Worm (Caenorhabditis elegans) whole organism, midembryonic: ENCODE results near the gene cdc-25.3.

Experiments used
- cog-1 ChIP-seq: sonication (generic microtip); optimal IDR thresholded peaks from 2 replicates; lab custom pipeline; 2016; ENCODE audit warnings: missing genetic modification characterization, missing compliant biosample characterization
- flt-1 ChIP-seq: fragments of 200-800 bp; sonication (Bioruptor generic); IDR thresholded peaks from 2 replicates; pipeline ENCODE4 v1.3.6; 2022; ENCODE audit warnings: missing genetic modification characterization, missing compliant biosample characterization
- med-1 ChIP-seq: sonication (generic microtip); optimal IDR thresholded peaks from 2 replicates; lab custom pipeline; 2017; ENCODE audit warnings: missing genetic modification characterization, mild to moderate bottlenecking, missing compliant biosample characterization, antibody characterized with exemption, missing genetic modification reagents; ENCODE audit not compliant: insufficient read depth
- tab-1 ChIP-seq: fragments of 200-800 bp; sonication (Bioruptor generic); IDR thresholded peaks from 2 replicates; pipeline ENCODE4 v1.3.6; 2022; ENCODE audit warnings: missing genetic modification characterization, missing compliant biosample characterization
- ztf-23 ChIP-seq: fragments of 200-800 bp; sonication (Bioruptor generic); IDR thresholded peaks from 2 replicates; pipeline ENCODE4 v1.3.6; 2022; ENCODE audit warnings: missing genetic modification reagents, missing genetic modification characterization, missing compliant biosample characterization

DNA sequence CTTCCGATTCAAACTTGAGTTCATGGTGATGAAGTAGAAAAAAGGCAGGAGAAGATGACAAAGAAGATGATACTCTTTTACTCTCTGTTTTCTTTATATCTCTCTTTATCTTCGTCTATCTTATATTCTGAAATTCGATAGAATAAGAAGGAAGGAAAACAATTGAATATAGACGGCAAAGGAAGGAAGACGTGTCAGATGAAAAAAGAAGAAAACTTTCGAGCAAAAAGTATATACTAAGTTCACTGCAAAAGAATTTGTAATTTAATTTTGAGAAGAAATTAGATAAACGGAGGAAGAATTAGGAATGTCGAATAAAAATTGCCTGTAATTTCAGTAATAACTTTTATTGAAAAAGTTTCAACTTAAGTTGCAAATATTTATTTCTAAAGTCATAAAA, 40.7 kb downstream of the cdc-25.3 start, which contains the start of gene K01F9.2:
- TF ChIP-seq ztf-23 (GFP tag; lab: Robert Waterston, UW) (no peak), cog-1 (tag; lab: Kevin White, UChicago) (no peak), tab-1 (no peak), med-1 (GFP tag; lab: Kevin White, UChicago) (no peak), flt-1 (no peak)
